Worm (Caenorhabditis elegans): ENCODE results near the gene Y38C1AA.19.

The Y38C1AA.19 gene

ce11 chrIV:194442-194841, 34.5 kb downstream of the Y38C1AA.19 start, which contains the start of gene csn-3:
csn-3 (plus strand) TSS chrIV:194742.
- TF ChIP-seq tbx-2 (tag; optimal IDR thresholded peaks at IDR 0.05) (no peak), nhr-25 (tag; optimal IDR thresholded peaks at IDR 0.05) (no peak), lin-15B (tag; optimal IDR thresholded peaks at IDR 0.05) (no peak), elt-3 (tag; optimal IDR thresholded peaks at IDR 0.05) (no peak), mml-1 (tag; optimal IDR thresholded peaks at IDR 0.05) (no peak), unc-62 (GFP tag; optimal IDR thresholded peaks at IDR 0.05) (no peak), fkh-10 (GFP tag; optimal IDR thresholded peaks at IDR 0.05) (no peak), unc-39 (tag; optimal IDR thresholded peaks at IDR 0.05) (no peak), nhr-11 (tag; optimal IDR thresholded peaks at IDR 0.05) (no peak), nhr-43 (tag; optimal IDR thresholded peaks at IDR 0.05; ENCODE audit: poor library complexity, severe bottlenecking) (no peak), pha-4 (tag; optimal IDR thresholded peaks at IDR 0.05) (no peak), ceh-9 (tag; optimal IDR thresholded peaks at IDR 0.05) (no peak), ZK546.5 (tag; optimal IDR thresholded peaks at IDR 0.05) (no peak), ceh-16 (tag; optimal IDR thresholded peaks at IDR 0.05) (no peak), fos-1 (tag; optimal IDR thresholded peaks at IDR 0.05) (no peak)

ce11 chrIV:202921-203652, 43.1 kb downstream of the Y38C1AA.19 start, which contains the start of gene gfrp-1:
gfrp-1 (plus strand) TSS chrIV:203602.
- TF ChIP-seq skn-1 (tag; optimal IDR thresholded peaks at IDR 0.05) (no peak), ceh-82 (tag; optimal IDR thresholded peaks at IDR 0.05) (no peak), lsy-12 (tag; optimal IDR thresholded peaks at IDR 0.05) (no peak), R02D3.7 (tag; optimal IDR thresholded peaks at IDR 0.05) (no peak), nhr-28 (tag; optimal IDR thresholded peaks at IDR 0.05) (no peak), ceh-28 (tag; optimal IDR thresholded peaks at IDR 0.05) (no peak), ztf-4 (tag; optimal IDR thresholded peaks at IDR 0.05) (no peak), nhr-12 (tag; optimal IDR thresholded peaks at IDR 0.05) (no peak), jun-1 (tag; optimal IDR thresholded peaks at IDR 0.05) (no peak), zag-1 (tag; optimal IDR thresholded peaks at IDR 0.05) (no peak)

- TF ChIP-seq nhr-237 (tag; optimal IDR thresholded peaks at IDR 0.05) (no peak), nhr-23 (tag; optimal IDR thresholded peaks at IDR 0.05) (no peak), zag-1 (tag; optimal IDR thresholded peaks at IDR 0.05) (no peak), mdl-1 (tag; optimal IDR thresholded peaks at IDR 0.05) (no peak), lin-15B (tag; optimal IDR thresholded peaks at IDR 0.05) (no peak), eor-1 (tag; optimal IDR thresholded peaks at IDR 0.05) (no peak), nhr-11 (tag; optimal IDR thresholded peaks at IDR 0.05) (no peak), egl-27 (tag; optimal IDR thresholded peaks at IDR 0.05) (no peak), ceh-82 (tag; optimal IDR thresholded peaks at IDR 0.05) (no peak), aly-2 (tag; optimal IDR thresholded peaks at IDR 0.05) (no peak), mml-1 (tag; optimal IDR thresholded peaks at IDR 0.05) (no peak), hmg-11 (tag; optimal IDR thresholded peaks at IDR 0.05) (no peak), nhr-12 (tag; optimal IDR thresholded peaks at IDR 0.05) (no peak), nhr-77 (tag; optimal IDR thresholded peaks at IDR 0.05) (no peak), elt-2 (tag; optimal IDR thresholded peaks at IDR 0.05) (no peak)
Measured at ce11 chrIV:204998-205397, 45.0 kb downstream of the Y38C1AA.19 start, which contains the start of gene coa-1. coa-1 (plus strand) TSS chrIV:205298.

- TF ChIP-seq unc-39 (tag; optimal IDR thresholded peaks at IDR 0.05) (no peak), aly-2 (tag; optimal IDR thresholded peaks at IDR 0.05) (no peak), jun-1 (tag; optimal IDR thresholded peaks at IDR 0.05) (no peak), nhr-67 (tag; optimal IDR thresholded peaks at IDR 0.05) (no peak), skn-1 (tag; optimal IDR thresholded peaks at IDR 0.05) (no peak), fkh-2 (tag; optimal IDR thresholded peaks at IDR 0.05) (no peak), lsy-12 (tag; optimal IDR thresholded peaks at IDR 0.05) (no peak), eor-1 (tag; optimal IDR thresholded peaks at IDR 0.05) (no peak)
Measured at ce11 chrIV:207885-208284, 47.9 kb downstream of the Y38C1AA.19 start, which contains the start of gene Y38C1AA.1. Y38C1AA.1 (plus strand) TSS chrIV:208185.
